Worm (Caenorhabditis elegans) whole organism, mixed stage, embryonic: ENCODE results near the gene dao-2.

Experiments
- bed-3 ChIP-seq: fragments of 200-800 bp; sonication (Bioruptor generic); optimal IDR thresholded peaks from 3 replicates; lab custom pipeline; 2018; ENCODE audit warnings: mild to moderate bottlenecking, missing genetic modification characterization, moderate library complexity, missing compliant biosample characterization
- blmp-1 ChIP-seq: fragments of 150-350 bp; optimal IDR thresholded peaks from 2 replicates; lab custom pipeline; 2014; ENCODE audit warnings: missing biosample characterization, missing genetic modification characterization
- ceh-39 ChIP-seq: fragments of 150-350 bp; optimal IDR thresholded peaks from 2 replicates; lab custom pipeline; 2014; ENCODE audit warnings: missing biosample characterization, missing genetic modification characterization
- ceh-83 ChIP-seq: fragments of 200-800 bp; sonication (Bioruptor generic); optimal IDR thresholded peaks from 2 replicates; lab custom pipeline; 2018; ENCODE audit warnings: mild to moderate bottlenecking, missing genetic modification characterization, missing compliant biosample characterization
- ces-1 ChIP-seq: fragments of 150-350 bp; optimal IDR thresholded peaks from 2 replicates; lab custom pipeline; 2014; ENCODE audit warnings: missing biosample characterization, missing genetic modification reagents, missing genetic modification characterization
- cnd-1 ChIP-seq: fragments of 200-800 bp; sonication (Bioruptor generic); optimal IDR thresholded peaks from 2 replicates; lab custom pipeline; 2018; ENCODE audit warnings: mild to moderate bottlenecking, missing genetic modification characterization, missing compliant biosample characterization
- drap-1 ChIP-seq: fragments of 200-800 bp; sonication (Bioruptor generic); optimal IDR thresholded peaks from 3 replicates; lab custom pipeline; 2018; ENCODE audit warnings: mild to moderate bottlenecking, missing genetic modification characterization, missing compliant biosample characterization
- elt-1 ChIP-seq: sonication (generic microtip); optimal IDR thresholded peaks from 2 replicates; lab custom pipeline; 2017; ENCODE audit warnings: missing genetic modification characterization, mild to moderate bottlenecking, missing compliant biosample characterization, antibody characterized with exemption, moderate library complexity, borderline replicate concordance; ENCODE audit not compliant: insufficient read depth
- elt-3 ChIP-seq: fragments of 150-350 bp; optimal IDR thresholded peaks from 2 replicates; lab custom pipeline; 2014; ENCODE audit warnings: missing biosample characterization, missing genetic modification characterization
- flh-1 ChIP-seq: fragments of 200-800 bp; sonication (Bioruptor generic); optimal IDR thresholded peaks from 2 replicates; lab custom pipeline; 2018; ENCODE audit warnings: mild to moderate bottlenecking, missing genetic modification characterization, moderate library complexity, missing compliant biosample characterization
- ham-2 ChIP-seq: fragments of 200-800 bp; sonication (Bioruptor generic); optimal IDR thresholded peaks from 2 replicates; lab custom pipeline; 2018; ENCODE audit warnings: mild to moderate bottlenecking, missing genetic modification characterization, missing compliant biosample characterization
- hlh-1 ChIP-seq: fragments of 150-350 bp; optimal IDR thresholded peaks from 2 replicates; lab custom pipeline; 2014; ENCODE audit warnings: missing biosample characterization, missing genetic modification reagents, missing genetic modification characterization
- lin-13 ChIP-seq: fragments of 150-350 bp; optimal IDR thresholded peaks from 2 replicates; lab custom pipeline; 2014; ENCODE audit warnings: missing biosample characterization, missing genetic modification characterization
- lin-32 ChIP-seq: fragments of 200-800 bp; sonication (Bioruptor generic); optimal IDR thresholded peaks from 2 replicates; lab custom pipeline; 2018; ENCODE audit warnings: mild to moderate bottlenecking, missing genetic modification characterization, missing compliant biosample characterization
- lsy-2 ChIP-seq: fragments of 150-350 bp; optimal IDR thresholded peaks from 2 replicates; lab custom pipeline; 2014; ENCODE audit warnings: missing biosample characterization, missing genetic modification characterization
- mab-5 ChIP-seq: fragments of 150-350 bp; optimal IDR thresholded peaks from 2 replicates; lab custom pipeline; 2014; ENCODE audit warnings: missing biosample characterization, missing genetic modification characterization
- mls-2 ChIP-seq: sonication (generic microtip); optimal IDR thresholded peaks from 2 replicates; lab custom pipeline; 2016; ENCODE audit warnings: mild to moderate bottlenecking, missing genetic modification characterization, moderate library complexity, missing compliant biosample characterization
- nhr-12 ChIP-seq: fragments of 150-350 bp; optimal IDR thresholded peaks from 2 replicates; lab custom pipeline; 2014; ENCODE audit warnings: missing biosample characterization, missing genetic modification characterization
- nhr-2 ChIP-seq: fragments of 150-350 bp; optimal IDR thresholded peaks from 2 replicates; lab custom pipeline; 2014; ENCODE audit warnings: missing biosample characterization, missing genetic modification characterization
- nhr-28 ChIP-seq: fragments of 150-350 bp; optimal IDR thresholded peaks from 2 replicates; lab custom pipeline; 2014; ENCODE audit warnings: missing biosample characterization, missing genetic modification characterization
- nhr-76 ChIP-seq: sonication (generic microtip); optimal IDR thresholded peaks from 2 replicates; lab custom pipeline; 2017; ENCODE audit warnings: missing biosample characterization, missing genetic modification characterization
- sem-2 ChIP-seq: fragments of 200-800 bp; sonication (Bioruptor generic); optimal IDR thresholded peaks from 2 replicates; lab custom pipeline; 2018; ENCODE audit warnings: mild to moderate bottlenecking, missing genetic modification characterization, missing compliant biosample characterization
- snpc-4 ChIP-seq: fragments of 150-350 bp; optimal IDR thresholded peaks from 2 replicates; lab custom pipeline; 2014; ENCODE audit warnings: missing biosample characterization, missing genetic modification characterization
- sptf-1 ChIP-seq: sonication (generic microtip); optimal IDR thresholded peaks from 2 replicates; lab custom pipeline; 2017; ENCODE audit warnings: mild to moderate bottlenecking, missing genetic modification characterization, moderate library complexity, missing compliant biosample characterization
- unc-39 ChIP-seq: fragments of 150-350 bp; optimal IDR thresholded peaks from 2 replicates; lab custom pipeline; 2014; ENCODE audit warnings: missing biosample characterization, missing genetic modification characterization
- unc-62 ChIP-seq: fragments of 150-350 bp; optimal IDR thresholded peaks from 2 replicates; lab custom pipeline; 2014; ENCODE audit warnings: missing biosample characterization, missing genetic modification reagents, missing genetic modification characterization
- zip-8 ChIP-seq: fragments of 150-350 bp; optimal IDR thresholded peaks from 2 replicates; lab custom pipeline; 2014; ENCODE audit warnings: missing biosample characterization, missing genetic modification characterization
- ztf-11 ChIP-seq: fragments of 150-350 bp; optimal IDR thresholded peaks from 2 replicates; lab custom pipeline; 2014; ENCODE audit warnings: missing biosample characterization, missing genetic modification characterization

The dao-2 gene

DNA sequence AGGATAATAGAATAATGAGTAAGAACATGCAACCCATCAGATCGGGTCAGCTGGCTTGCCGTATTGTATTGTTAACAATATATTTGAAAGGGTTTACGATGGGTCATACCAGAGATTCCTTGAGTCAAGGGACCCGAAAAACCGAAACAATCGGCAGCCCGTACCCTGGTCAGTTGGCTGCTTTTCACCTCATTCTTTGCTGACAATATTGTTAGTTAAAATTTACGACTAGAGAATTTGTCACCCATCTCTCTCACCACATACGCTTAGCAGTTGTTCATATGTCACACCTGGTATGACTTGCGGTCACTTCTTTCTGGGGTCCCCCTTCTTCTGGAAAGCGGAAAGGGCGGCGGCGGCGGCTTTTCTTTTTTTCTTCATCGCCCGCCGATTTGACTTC lies 18.3 kb downstream of the dao-2 start:
- TF ChIP-seq ceh-83 (GFP tag; lab: Kevin White, UChicago) (no peak), mab-5 (tag; lab: Kevin White, UChicago) (no peak), hlh-1 (tag; lab: Kevin White, UChicago) (peak; percentile 56), mls-2 (tag; lab: Kevin White, UChicago) (no peak), nhr-2 (tag; lab: Kevin White, UChicago) (no peak), ham-2 (GFP tag; lab: Kevin White, UChicago) (no peak), flh-1 (no peak)
- TF ChIP-seq, all 35 proteins: peak for 1

DNA sequence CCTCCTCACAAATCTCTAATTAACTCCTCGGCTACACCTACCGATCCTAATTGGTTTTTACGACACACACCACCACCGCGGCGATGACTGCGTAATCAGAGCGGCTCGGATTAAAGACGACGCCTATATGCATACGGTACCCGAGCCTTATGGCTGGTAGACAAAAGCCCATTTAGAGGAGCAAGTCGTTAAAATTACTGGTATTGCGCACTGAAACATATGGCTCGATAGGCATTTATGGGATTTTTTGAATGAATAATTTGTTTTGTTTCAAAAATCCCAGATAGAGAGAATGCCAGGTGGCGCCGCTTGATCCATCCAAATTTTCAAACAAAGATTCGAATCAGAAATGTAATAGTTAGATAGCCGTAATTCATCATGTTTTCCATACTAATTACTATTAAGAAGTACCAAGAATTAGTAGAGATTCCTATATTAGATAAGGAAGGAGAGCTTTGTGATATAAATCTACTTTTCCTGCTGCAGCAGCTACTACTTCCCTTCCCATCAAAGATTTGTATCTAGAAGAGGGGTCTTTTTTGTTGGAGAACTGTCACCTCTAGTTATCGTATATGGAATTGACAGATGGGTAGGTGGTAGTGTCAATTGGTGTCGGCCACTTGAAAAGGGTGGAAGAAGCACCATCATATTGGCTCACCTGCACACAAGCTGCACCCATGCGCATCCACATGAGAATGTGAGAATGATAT lies 20.6 kb downstream of the dao-2 start:
- TF ChIP-seq elt-1 (tag; lab: Kevin White, UChicago) (peak; percentile 94), ham-2 (GFP tag; lab: Kevin White, UChicago) (no peak), unc-62 (GFP tag; lab: Kevin White, UChicago) (peak; percentile 54), lsy-2 (tag; lab: Kevin White, UChicago) (no peak), lin-32 (GFP tag; lab: Kevin White, UChicago) (peak; percentile 67), nhr-2 (tag; lab: Kevin White, UChicago) (peak; percentile 64), flh-1 (no peak)

ce11 chrII:4584313-4584712 lies 21.6 kb downstream of the dao-2 start:
- TF ChIP-seq mls-2 (tag; lab: Kevin White, UChicago) (no peak), ces-1 (peak; percentile 99), flh-1 (no peak)

DNA sequence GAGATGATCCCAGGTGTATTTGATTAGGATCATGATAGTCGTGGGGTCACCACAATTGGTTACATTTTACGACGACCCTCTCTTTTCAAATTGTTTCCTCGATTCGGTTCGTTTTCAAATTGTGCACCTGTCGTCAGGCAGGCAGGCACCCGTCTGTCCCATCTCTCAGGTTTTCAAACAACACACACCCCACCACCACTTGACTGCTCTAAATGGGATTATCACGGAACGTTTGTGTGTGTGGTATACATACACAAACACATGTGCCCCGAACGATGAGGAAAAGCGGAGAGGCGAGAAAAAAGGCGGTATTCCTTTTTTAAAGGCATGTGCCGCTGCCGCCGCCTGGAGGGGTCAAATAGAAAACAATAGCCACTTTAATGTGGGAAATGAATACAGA lies 22.6 kb downstream of the dao-2 start:
- peak; percentile 5 for TF ChIP-seq cnd-1
- peak; percentile 48 for TF ChIP-seq ces-1
- TF ChIP-seq ham-2 (GFP tag; lab: Kevin White, UChicago): peak; percentile 38
- no peak for TF ChIP-seq elt-3 (tag; lab: Kevin White, UChicago)
- TF ChIP-seq lin-32 (GFP tag; lab: Kevin White, UChicago): peak; percentile 97
- peak; percentile 13 for TF ChIP-seq sptf-1 (tag; lab: Kevin White, UChicago)
- TF ChIP-seq nhr-2 (tag; lab: Kevin White, UChicago): peak; percentile 49
- TF ChIP-seq blmp-1 (tag; lab: Kevin White, UChicago): no peak
- TF ChIP-seq sem-2 (GFP tag; lab: Kevin White, UChicago): peak; percentile 3
- peak; percentile 59 for TF ChIP-seq ztf-11 (tag; lab: Kevin White, UChicago)
- TF ChIP-seq unc-39 (tag; lab: Kevin White, UChicago): no peak
- no peak for TF ChIP-seq bed-3

DNA sequence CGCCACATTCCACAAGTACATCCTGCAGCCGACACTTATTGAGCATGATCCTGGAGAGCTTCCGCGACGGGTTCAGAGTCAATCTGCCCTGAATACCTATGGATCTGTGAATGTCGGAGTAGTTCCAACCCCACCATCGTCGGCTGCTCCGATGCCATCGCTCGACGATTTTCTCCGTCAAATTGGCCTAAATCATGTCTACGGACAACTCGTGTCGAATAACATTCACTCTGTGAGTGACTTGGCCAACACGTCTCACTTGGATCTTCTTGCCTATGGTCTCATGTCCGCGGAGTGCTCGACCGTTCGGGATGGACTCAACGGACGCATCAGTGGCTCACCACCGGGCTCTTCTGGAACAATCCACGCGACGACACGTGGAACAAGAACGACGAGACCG lies 27.3 kb downstream of the dao-2 start:
- no peak for TF ChIP-seq elt-3 (tag; lab: Kevin White, UChicago)

DNA sequence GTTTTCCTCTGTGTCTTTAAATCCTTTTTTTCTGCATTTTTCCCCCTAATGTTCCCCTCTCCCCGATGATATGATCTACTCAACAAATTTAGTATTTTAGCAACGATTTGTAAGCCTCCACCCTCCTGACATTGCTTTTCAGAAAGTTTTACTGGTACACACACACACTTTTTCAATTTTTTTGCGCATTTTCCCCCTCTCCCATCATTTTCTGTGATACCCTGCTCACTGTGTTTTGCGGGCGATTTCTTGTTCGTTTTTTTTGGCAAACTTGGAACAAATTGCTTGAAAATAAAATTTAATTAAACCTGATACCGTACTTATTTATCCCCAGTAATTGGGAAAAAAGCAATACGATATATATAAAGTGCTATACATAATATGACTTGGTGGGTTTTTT lies 27.9 kb downstream of the dao-2 start:
- no peak for TF ChIP-seq nhr-2 (tag; lab: Kevin White, UChicago)
- no peak for TF ChIP-seq blmp-1 (tag; lab: Kevin White, UChicago)
- no peak for TF ChIP-seq nhr-28 (tag; lab: Kevin White, UChicago)
- TF ChIP-seq snpc-4: no peak
- no peak for TF ChIP-seq nhr-76
- no peak for TF ChIP-seq lsy-2 (tag; lab: Kevin White, UChicago)
- TF ChIP-seq drap-1: no peak
- TF ChIP-seq elt-3 (tag; lab: Kevin White, UChicago): no peak
- TF ChIP-seq ceh-39 (tag; lab: Kevin White, UChicago): no peak
- no peak for TF ChIP-seq zip-8 (tag; lab: Kevin White, UChicago)
- TF ChIP-seq lin-13 (tag; lab: Kevin White, UChicago): no peak
- no peak for TF ChIP-seq mab-5 (tag; lab: Kevin White, UChicago)
- no peak for TF ChIP-seq bed-3
- no peak for TF ChIP-seq nhr-12 (tag; lab: Kevin White, UChicago)
